Worm (Caenorhabditis elegans): ENCODE data around the gene T22D1.17.

T22D1.17 gene

DNA sequence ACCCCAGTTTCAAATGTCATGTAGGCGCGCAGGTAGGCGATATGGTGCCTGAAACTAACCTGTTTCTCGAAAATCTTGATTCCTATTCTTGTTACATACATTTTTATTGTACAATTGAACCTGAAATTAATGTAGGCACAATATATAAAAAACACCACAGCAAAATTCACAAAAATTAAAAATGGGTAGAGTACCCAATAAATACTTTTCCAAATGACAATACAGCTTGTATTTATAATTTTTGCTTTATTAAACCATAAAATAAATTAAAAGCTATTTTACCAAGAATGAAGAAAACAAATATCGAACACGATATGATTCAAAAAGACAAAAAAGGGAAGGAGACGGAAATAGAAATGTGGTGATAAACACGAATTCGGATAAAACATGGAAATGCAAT lies 22.5 kb upstream of the T22D1.17 start, which contains the start of gene tre-2:
TSS of gene tre-2 (minus strand) at position 101 of the 400 bp plus-strand sequence.
- no peak for TF ChIP-seq egl-27 (tag; optimal IDR thresholded peaks at IDR 0.05)
- TF ChIP-seq lin-39 (tag; optimal IDR thresholded peaks at IDR 0.05): no peak
- TF ChIP-seq snpc-4 (tag; optimal IDR thresholded peaks at IDR 0.05): no peak
- no peak for TF ChIP-seq nhr-43 (tag; optimal IDR thresholded peaks at IDR 0.05; ENCODE audit: poor library complexity, severe bottlenecking)
- no peak for TF ChIP-seq nhr-76 (tag; optimal IDR thresholded peaks at IDR 0.05)
- TF ChIP-seq nhr-12 (tag; optimal IDR thresholded peaks at IDR 0.05): no peak
- no peak for TF ChIP-seq nhr-237 (tag; optimal IDR thresholded peaks at IDR 0.05)
- no peak for TF ChIP-seq elt-2 (tag; optimal IDR thresholded peaks at IDR 0.05)

- TF ChIP-seq fos-1 (tag; optimal IDR thresholded peaks at IDR 0.05) (no peak), pqm-1 (tag; optimal IDR thresholded peaks at IDR 0.05) (no peak), hmg-11 (tag; optimal IDR thresholded peaks at IDR 0.05) (peak; percentile 39), ceh-28 (tag; optimal IDR thresholded peaks at IDR 0.05) (peak; percentile 10), fkh-10 (GFP tag; optimal IDR thresholded peaks at IDR 0.05) (no peak), nhr-76 (tag; optimal IDR thresholded peaks at IDR 0.05) (no peak), elt-2 (tag; optimal IDR thresholded peaks at IDR 0.05) (peak; percentile 30), ama-1 (optimal IDR thresholded peaks at IDR 0.05) (no peak), lin-15B (tag; optimal IDR thresholded peaks at IDR 0.05) (peak; percentile 60), nhr-77 (tag; optimal IDR thresholded peaks at IDR 0.05) (no peak), elt-1 (tag; optimal IDR thresholded peaks at IDR 0.05) (no peak), eor-1 (tag; optimal IDR thresholded peaks at IDR 0.05) (no peak), egl-5 (tag; optimal IDR thresholded peaks at IDR 0.05) (peak; percentile 56), sea-2 (GFP tag; optimal IDR thresholded peaks at IDR 0.05) (no peak), mdl-1 (tag; optimal IDR thresholded peaks at IDR 0.05) (no peak), elt-3 (tag; optimal IDR thresholded peaks at IDR 0.05) (no peak), pha-4 (tag; optimal IDR thresholded peaks at IDR 0.05) (no peak), mml-1 (tag; optimal IDR thresholded peaks at IDR 0.05) (no peak), nhr-25 (tag; optimal IDR thresholded peaks at IDR 0.05) (peak; percentile 65), nhr-12 (tag; optimal IDR thresholded peaks at IDR 0.05) (no peak), lin-39 (tag; optimal IDR thresholded peaks at IDR 0.05) (peak; percentile 46), snpc-4 (tag; optimal IDR thresholded peaks at IDR 0.05) (peak; percentile 63), fkh-2 (tag; optimal IDR thresholded peaks at IDR 0.05) (no peak), aly-2 (tag; optimal IDR thresholded peaks at IDR 0.05) (no peak), nhr-237 (tag; optimal IDR thresholded peaks at IDR 0.05) (no peak), lsy-12 (tag; optimal IDR thresholded peaks at IDR 0.05) (no peak), nfya-1 (tag; optimal IDR thresholded peaks at IDR 0.05; ENCODE audit: insufficient read depth) (peak; percentile 58), ztf-11 (tag; optimal IDR thresholded peaks at IDR 0.05) (no peak), daf-12 (tag; optimal IDR thresholded peaks at IDR 0.05) (no peak), ceh-82 (tag; optimal IDR thresholded peaks at IDR 0.05) (no peak), jun-1 (tag; optimal IDR thresholded peaks at IDR 0.05) (no peak), nhr-43 (tag; optimal IDR thresholded peaks at IDR 0.05; ENCODE audit: poor library complexity, severe bottlenecking) (peak; percentile 25), ZK546.5 (tag; optimal IDR thresholded peaks at IDR 0.05) (no peak), R02D3.7 (tag; optimal IDR thresholded peaks at IDR 0.05) (peak; percentile 44), ceh-16 (tag; optimal IDR thresholded peaks at IDR 0.05) (no peak), nhr-28 (tag; optimal IDR thresholded peaks at IDR 0.05) (no peak)
These were observed 18.1 kb upstream of the T22D1.17 start, which contains the start of the genes T05A12.3 and T05A12.4 for ce11 chrIV:6887601-6888099. Gene T05A12.3, minus strand, starts transcription at chrIV:6887651. Gene T05A12.4, plus strand, starts transcription at chrIV:6887948.

DNA sequence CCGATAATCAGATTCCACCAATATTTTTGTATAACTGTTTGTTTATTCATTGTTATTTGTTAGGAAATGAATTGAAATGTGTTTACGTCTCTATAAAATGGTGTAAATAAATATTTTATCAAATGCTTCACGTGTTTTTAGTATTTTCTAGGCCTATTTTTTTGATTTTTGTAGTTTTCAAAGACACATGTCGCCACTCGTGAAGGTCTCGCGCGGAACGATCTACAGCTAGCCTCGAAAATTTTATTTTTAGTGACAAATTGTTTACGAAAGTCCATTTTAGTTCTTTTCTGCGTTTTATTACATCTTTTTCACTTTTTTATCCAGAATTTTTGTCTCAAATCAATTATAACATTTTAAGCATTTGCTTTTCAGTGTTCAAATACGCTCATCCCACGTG lies 2.2 kb upstream of the T22D1.17 start, which contains the start of gene T22D1.5:
TSS of gene T22D1.5 (plus strand) at position 376 of the 400 bp plus-strand sequence.
- TF ChIP-seq lsy-12 (tag; optimal IDR thresholded peaks at IDR 0.05) (no peak), nhr-67 (tag; optimal IDR thresholded peaks at IDR 0.05) (no peak), pqm-1 (tag; optimal IDR thresholded peaks at IDR 0.05) (no peak), sea-2 (GFP tag; optimal IDR thresholded peaks at IDR 0.05) (no peak), ZK546.5 (tag; optimal IDR thresholded peaks at IDR 0.05) (no peak)

- TF ChIP-seq elt-2 (tag; optimal IDR thresholded peaks at IDR 0.05) (no peak), sea-2 (GFP tag; optimal IDR thresholded peaks at IDR 0.05) (no peak), lin-15B (tag; optimal IDR thresholded peaks at IDR 0.05) (no peak), unc-39 (tag; optimal IDR thresholded peaks at IDR 0.05) (no peak), pha-4 (tag; optimal IDR thresholded peaks at IDR 0.05) (no peak), ztf-4 (tag; optimal IDR thresholded peaks at IDR 0.05) (no peak), fos-1 (tag; optimal IDR thresholded peaks at IDR 0.05) (no peak), snpc-4 (tag; optimal IDR thresholded peaks at IDR 0.05) (no peak), egl-5 (tag; optimal IDR thresholded peaks at IDR 0.05) (no peak), nhr-28 (tag; optimal IDR thresholded peaks at IDR 0.05) (no peak)
These were observed 1.2 kb upstream of the T22D1.17 start for ce11 chrIV:6904606-6905005.

Data from whole organism, L3 larva.